Fruit fly (Drosophila melanogaster) whole organism, embryonic: ENCODE data around the gene CycE.

Experiments
- Aef1 ChIP-seq: fragments of 200-800 bp; sonication (Bioruptor generic); IDR thresholded peaks from 3 replicates; pipeline ENCODE4 v1.3.6; 2022; ENCODE audit warnings: missing biosample characterization, missing genetic modification characterization
- Bdp1 ChIP-seq: fragments of 200-800 bp; sonication (Bioruptor generic); optimal IDR thresholded peaks from 3 replicates; lab custom pipeline; 2016; ENCODE audit warnings: missing biosample characterization, missing genetic modification characterization
- Bteb2 ChIP-seq: fragments of 200-800 bp; sonication (Bioruptor generic); optimal IDR thresholded peaks from 2 replicates; lab custom pipeline; 2016; ENCODE audit warnings: missing biosample characterization, missing genetic modification characterization
- CG10654 ChIP-seq: fragments of 200-800 bp; sonication (Bioruptor generic); optimal IDR thresholded peaks from 2 replicates; lab custom pipeline; 2016; ENCODE audit warnings: missing biosample characterization, missing genetic modification characterization
- CG10979 ChIP-seq: fragments of 200-800 bp; sonication (Bioruptor generic); optimal IDR thresholded peaks from 2 replicates; lab custom pipeline; 2018; ENCODE audit warnings: missing biosample characterization, mild to moderate bottlenecking, missing genetic modification characterization, moderate library complexity
- CG11247 ChIP-seq: fragments of 200-800 bp; sonication (Bioruptor generic); IDR thresholded peaks from 2 replicates; pipeline ENCODE4 v1.3.6; 2022; ENCODE audit warnings: missing biosample characterization, missing genetic modification characterization
- CG14050 ChIP-seq: fragments of 200-800 bp; sonication (Bioruptor generic); IDR thresholded peaks from 3 replicates; pipeline ENCODE4 v1.3.6; 2022; ENCODE audit warnings: missing biosample characterization, missing genetic modification characterization
- CG14710 ChIP-seq: fragments of 200-800 bp; sonication (Bioruptor generic); optimal IDR thresholded peaks from 3 replicates; lab custom pipeline; 2019; ENCODE audit warnings: missing biosample characterization, mild to moderate bottlenecking, missing genetic modification characterization, moderate library complexity
- CG15011 ChIP-seq: fragments of 200-800 bp; sonication (Bioruptor generic); optimal IDR thresholded peaks from 3 replicates; lab custom pipeline; 2018; ENCODE audit warnings: missing biosample characterization, mild to moderate bottlenecking, missing genetic modification characterization
- CG17385 ChIP-seq: fragments of 200-800 bp; sonication (Bioruptor generic); optimal IDR thresholded peaks from 3 replicates; lab custom pipeline; 2018; ENCODE audit warnings: missing biosample characterization, mild to moderate bottlenecking, missing genetic modification characterization
- CG17829 ChIP-seq: fragments of 200-800 bp; optimal IDR thresholded peaks from 2 replicates; lab custom pipeline; 2019; ENCODE audit warnings: missing biosample characterization, mild to moderate bottlenecking, missing genetic modification characterization, moderate library complexity
- CG18011 ChIP-seq: fragments of 200-800 bp; sonication (Bioruptor generic); optimal IDR thresholded peaks from 2 replicates; lab custom pipeline; 2017; ENCODE audit warnings: missing biosample characterization, missing genetic modification characterization, mild to moderate bottlenecking, moderate library complexity, missing genotype
- CG18764 ChIP-seq: fragments of 200-800 bp; sonication (Bioruptor generic); optimal IDR thresholded peaks from 3 replicates; lab custom pipeline; 2016; ENCODE audit warnings: missing biosample characterization, missing genetic modification characterization
- CG32532 ChIP-seq: fragments of 200-800 bp; sonication (Bioruptor generic); IDR thresholded peaks from 2 replicates; pipeline ENCODE4 v1.3.6; 2022; ENCODE audit warnings: missing biosample characterization, missing genetic modification characterization
- CG4424 ChIP-seq: fragments of 200-800 bp; sonication (Bioruptor generic); optimal IDR thresholded peaks from 3 replicates; lab custom pipeline; 2016; ENCODE audit warnings: missing biosample characterization, missing genetic modification characterization
- CG5953 ChIP-seq: fragments of 200-800 bp; sonication (Bioruptor generic); IDR thresholded peaks from 2 replicates; pipeline ENCODE4 v1.3.6; 2022; ENCODE audit warnings: missing biosample characterization, missing genetic modification characterization
- CG8388 ChIP-seq: fragments of 200-800 bp; sonication (Bioruptor generic); optimal IDR thresholded peaks from 2 replicates; lab custom pipeline; 2019; ENCODE audit warnings: missing biosample characterization, mild to moderate bottlenecking, missing genetic modification characterization, moderate library complexity
- CG8765 ChIP-seq: fragments of 200-800 bp; sonication (Bioruptor generic); IDR thresholded peaks from 2 replicates; pipeline ENCODE4 v1.3.6; 2022; ENCODE audit warnings: missing biosample characterization, missing genetic modification characterization
- CG8924 ChIP-seq: fragments of 200-800 bp; optimal IDR thresholded peaks from 3 replicates; lab custom pipeline; 2019; ENCODE audit warnings: missing biosample characterization, mild to moderate bottlenecking, missing genetic modification characterization, moderate library complexity
- CG9876 ChIP-seq: fragments of 200-800 bp; sonication (Bioruptor generic); optimal IDR thresholded peaks from 2 replicates; lab custom pipeline; 2016; ENCODE audit warnings: missing biosample characterization, missing genetic modification characterization
- CTCF ChIP-seq: fragments of 200-800 bp; sonication (Bioruptor generic); optimal IDR thresholded peaks from 2 replicates; lab custom pipeline; 2017; ENCODE audit warnings: missing biosample characterization, mild to moderate bottlenecking, missing genetic modification characterization, moderate library complexity
- CrebB ChIP-seq: fragments of 200-800 bp; sonication (Bioruptor generic); optimal IDR thresholded peaks from 3 replicates; lab custom pipeline; 2018; ENCODE audit warnings: missing biosample characterization, mild to moderate bottlenecking, missing genetic modification characterization
- Dip3 ChIP-seq: fragments of 200-800 bp; sonication (Bioruptor generic); optimal IDR thresholded peaks from 3 replicates; lab custom pipeline; 2016; ENCODE audit warnings: missing biosample characterization, missing genetic modification characterization
- H15 ChIP-seq: fragments of 200-800 bp; sonication (Bioruptor generic); IDR thresholded peaks from 3 replicates; pipeline ENCODE4 v1.3.6; 2022; ENCODE audit warnings: missing biosample characterization, missing genetic modification characterization
- HLH3B ChIP-seq: fragments of 200-800 bp; sonication (Bioruptor generic); IDR thresholded peaks from 2 replicates; pipeline ENCODE4 v1.3.6; 2022; ENCODE audit warnings: missing biosample characterization, missing genetic modification characterization
- Hmr ChIP-seq: fragments of 200-800 bp; sonication (Bioruptor generic); optimal IDR thresholded peaks from 3 replicates; lab custom pipeline; 2017; ENCODE audit warnings: mild to moderate bottlenecking, missing biosample characterization, missing genetic modification reagents, missing genetic modification characterization
- MESR4 ChIP-seq: fragments of 200-800 bp; sonication (Bioruptor generic); optimal IDR thresholded peaks from 2 replicates; lab custom pipeline; 2018; ENCODE audit warnings: missing biosample characterization, mild to moderate bottlenecking, missing genetic modification characterization, moderate library complexity
- Mes4 ChIP-seq: fragments of 200-800 bp; sonication (Bioruptor generic); optimal IDR thresholded peaks from 2 replicates; lab custom pipeline; 2016; ENCODE audit warnings: missing biosample characterization, missing genetic modification characterization
- Ravus ChIP-seq: fragments of 200-800 bp; sonication (Bioruptor generic); IDR thresholded peaks from 2 replicates; pipeline ENCODE4 v1.3.6; 2022; ENCODE audit warnings: missing biosample characterization, missing genetic modification characterization
- Sox100B ChIP-seq: fragments of 200-800 bp; sonication (Bioruptor generic); optimal IDR thresholded peaks from 3 replicates; lab custom pipeline; 2018; ENCODE audit warnings: missing biosample characterization, mild to moderate bottlenecking, missing genetic modification characterization
- ab ChIP-seq: fragments of 200-800 bp; sonication (Bioruptor generic); optimal IDR thresholded peaks from 2 replicates; lab custom pipeline; 2016; ENCODE audit warnings: missing biosample characterization, missing genetic modification characterization
- abd-A ChIP-seq: fragments of 200-800 bp; sonication (Bioruptor generic); optimal IDR thresholded peaks from 3 replicates; lab custom pipeline; 2019; ENCODE audit warnings: missing biosample characterization, mild to moderate bottlenecking, missing genetic modification characterization, moderate library complexity
- aop ChIP-seq: fragments of 200-800 bp; sonication (Bioruptor generic); IDR thresholded peaks from 2 replicates; pipeline ENCODE4 v1.3.6; 2022; ENCODE audit warnings: missing biosample characterization, missing genetic modification characterization
- br ChIP-seq: fragments of >200 bp; optimal IDR thresholded peaks from 2 replicates; lab custom pipeline; 2017
- corto ChIP-seq: fragments of 200-800 bp; sonication (Bioruptor generic); optimal IDR thresholded peaks from 2 replicates; lab custom pipeline; 2016; ENCODE audit warnings: missing biosample characterization, mild to moderate bottlenecking, missing genetic modification characterization, moderate library complexity
- dan ChIP-seq: fragments of 200-800 bp; sonication (Bioruptor generic); IDR thresholded peaks from 2 replicates; pipeline ENCODE4 v1.3.6; 2022; ENCODE audit warnings: missing biosample characterization, missing genetic modification characterization
- dimm ChIP-seq: fragments of 200-800 bp; sonication (Bioruptor generic); IDR thresholded peaks from 2 replicates; pipeline ENCODE4 v1.3.6; 2022; ENCODE audit warnings: missing biosample characterization, missing genetic modification characterization
- ewg ChIP-seq: fragments of 200-800 bp; sonication (Bioruptor generic); optimal IDR thresholded peaks from 3 replicates; lab custom pipeline; 2017; ENCODE audit warnings: mild to moderate bottlenecking, missing biosample characterization, missing genetic modification reagents, missing genetic modification characterization
- fd3F ChIP-seq: fragments of 200-800 bp; sonication (Bioruptor generic); optimal IDR thresholded peaks from 2 replicates; lab custom pipeline; 2018; ENCODE audit warnings: missing biosample characterization, mild to moderate bottlenecking, missing genetic modification characterization, moderate library complexity
- gsb ChIP-seq: fragments of 200-800 bp; sonication (Bioruptor generic); IDR thresholded peaks from 2 replicates; pipeline ENCODE4 v1.3.6; 2022; ENCODE audit warnings: missing biosample characterization, missing genetic modification characterization
- lab ChIP-seq: fragments of 200-800 bp; sonication (Bioruptor generic); optimal IDR thresholded peaks from 3 replicates; lab custom pipeline; 2017; ENCODE audit warnings: missing biosample characterization, missing genetic modification characterization, mild to moderate bottlenecking, moderate library complexity, missing genetic modification reagents
- nerfin-2 ChIP-seq: fragments of 200-800 bp; sonication (Bioruptor generic); IDR thresholded peaks from 2 replicates; pipeline ENCODE4 v1.3.6; 2022; ENCODE audit warnings: missing biosample characterization, missing genetic modification characterization; ENCODE audit not compliant: partially characterized antibody
- pb ChIP-seq: fragments of 200-800 bp; sonication (Bioruptor generic); optimal IDR thresholded peaks from 3 replicates; lab custom pipeline; 2016; ENCODE audit warnings: missing biosample characterization, missing genetic modification characterization
- pros ChIP-seq: fragments of 200-800 bp; sonication (Bioruptor generic); optimal IDR thresholded peaks from 3 replicates; lab custom pipeline; 2019; ENCODE audit warnings: missing biosample characterization, mild to moderate bottlenecking, missing genetic modification characterization, moderate library complexity
- salm ChIP-seq: fragments of 200-800 bp; sonication (Bioruptor generic); optimal IDR thresholded peaks from 2 replicates; lab custom pipeline; 2018; ENCODE audit warnings: missing biosample characterization, mild to moderate bottlenecking, missing genetic modification characterization
- stc ChIP-seq: fragments of 200-800 bp; sonication (Bioruptor generic); IDR thresholded peaks from 2 replicates; pipeline ENCODE4 v1.3.6; 2022; ENCODE audit warnings: missing biosample characterization, missing genetic modification characterization
- tna ChIP-seq: fragments of 200-800 bp; sonication (Bioruptor generic); IDR thresholded peaks from 2 replicates; pipeline ENCODE4 v1.3.6; 2022; ENCODE audit warnings: missing biosample characterization, missing genetic modification characterization; ENCODE audit not compliant: partially characterized antibody
- usp ChIP-seq: fragments of >200 bp; optimal IDR thresholded peaks from 2 replicates; lab custom pipeline; 2017; ENCODE audit warnings: missing biosample characterization, missing genetic modification characterization
- zen ChIP-seq: fragments of 200-800 bp; sonication (Bioruptor generic); optimal IDR thresholded peaks from 3 replicates; lab custom pipeline; 2018; ENCODE audit warnings: missing biosample characterization, mild to moderate bottlenecking, missing genetic modification characterization, moderate library complexity

CycE gene

dm6 chr2L:15761409-15762407, 13.8 kb upstream of the CycE start (continued):
- TF ChIP-seq CG18011 (GFP tag; lab: Kevin White, UChicago): no peak
- peak; percentile 71; the same call in 2 of the 3 replicates for TF ChIP-seq H15 (GFP tag; lab: Robert Waterston, UW)
- TF ChIP-seq CG10979 (tag; lab: Kevin White, UChicago): peak; percentile 76
- no peak for TF ChIP-seq br (lab: Kevin White, UChicago)
- TF ChIP-seq Bteb2 (GFP tag; lab: Kevin White, UChicago): no peak
- peak; percentile 72 for TF ChIP-seq CG14050 (GFP tag; lab: Robert Waterston, UW)
- no peak for TF ChIP-seq pros (GFP tag; lab: Kevin White, UChicago)
- no peak for TF ChIP-seq tna (GFP tag; lab: Robert Waterston, UW)
- no peak for TF ChIP-seq CG15011 (GFP tag; lab: Kevin White, UChicago)
- TF ChIP-seq CrebB: no peak
- peak; percentile 67; the same call in 1 of the 2 replicates for TF ChIP-seq CG5953 (GFP tag; lab: Robert Waterston, UW)
- peak; percentile 85 for TF ChIP-seq CG8924 (tag; lab: Kevin White, UChicago)
- TF ChIP-seq ab (GFP tag; lab: Kevin White, UChicago): no peak
- TF ChIP-seq CTCF (GFP tag; lab: Kevin White, UChicago): no peak
- TF ChIP-seq dan (GFP tag; lab: Robert Waterston, UW): no peak
- peak; percentile 27 for TF ChIP-seq Bdp1 (GFP tag; lab: Kevin White, UChicago)
- peak; percentile 72 for TF ChIP-seq CG8388
- TF ChIP-seq stc: peak; percentile 80
- TF ChIP-seq nerfin-2 (GFP tag; lab: Robert Waterston, UW): no peak
- TF ChIP-seq Mes4 (GFP tag; lab: Kevin White, UChicago): peak; percentile 19
- no peak for TF ChIP-seq usp
- TF ChIP-seq CG14710 (tag; lab: Kevin White, UChicago): peak; percentile 71
- no peak for TF ChIP-seq pb (GFP tag; lab: Kevin White, UChicago)
- TF ChIP-seq CG4424 (GFP tag; lab: Kevin White, UChicago): peak; percentile 74
- no peak for TF ChIP-seq CG9876
- TF ChIP-seq ewg (GFP tag; lab: Kevin White, UChicago): peak; percentile 34
- TF ChIP-seq CG11247 (GFP tag; lab: Robert Waterston, UW): peak; percentile 55; the same call in 1 of the 2 replicates
- peak; percentile 59; the same call in 1 of the 2 replicates for TF ChIP-seq CG32532 (GFP tag; lab: Robert Waterston, UW)
- TF ChIP-seq CG17829 (tag; lab: Kevin White, UChicago): peak; percentile 81
- peak; percentile 63 for TF ChIP-seq zen (tag; lab: Kevin White, UChicago)
- peak; percentile 68 for TF ChIP-seq lab (GFP tag; lab: Kevin White, UChicago)
- TF ChIP-seq corto (GFP tag; lab: Kevin White, UChicago): no peak
- TF ChIP-seq Ravus (GFP tag; lab: Robert Waterston, UW): no peak
- no peak for TF ChIP-seq dimm
- TF ChIP-seq aop (GFP tag; lab: Robert Waterston, UW): 0 out of 2 replicates have a peak, but pooled peaks have one; percentile 4
- peak; percentile 82 for TF ChIP-seq HLH3B (GFP tag; lab: Robert Waterston, UW)
- no peak for TF ChIP-seq abd-A (tag; lab: Kevin White, UChicago)
- TF ChIP-seq CG18764: peak; percentile 46
- no peak for TF ChIP-seq MESR4 (GFP tag; lab: Kevin White, UChicago)
- no peak for TF ChIP-seq Dip3 (GFP tag; lab: Kevin White, UChicago)
- peak; percentile 72 for TF ChIP-seq CG17385 (GFP tag; lab: Kevin White, UChicago)
- peak; percentile 83 for TF ChIP-seq Sox100B (GFP tag; lab: Kevin White, UChicago)
- TF ChIP-seq CG10654 (GFP tag; lab: Kevin White, UChicago): peak; percentile 35
- TF ChIP-seq Aef1 (GFP tag; lab: Robert Waterston, UW): peak; percentile 87
- TF ChIP-seq gsb (GFP tag; lab: Robert Waterston, UW): no peak
- peak; percentile 43 for TF ChIP-seq fd3F
- peak; percentile 53 for TF ChIP-seq Hmr
- peak; percentile 33 for TF ChIP-seq salm
- TF ChIP-seq CG8765: peak; percentile 58
